Comparison of ENCODE assay signal across 2 fruit fly cellular contexts in the genomic region with DNA sequence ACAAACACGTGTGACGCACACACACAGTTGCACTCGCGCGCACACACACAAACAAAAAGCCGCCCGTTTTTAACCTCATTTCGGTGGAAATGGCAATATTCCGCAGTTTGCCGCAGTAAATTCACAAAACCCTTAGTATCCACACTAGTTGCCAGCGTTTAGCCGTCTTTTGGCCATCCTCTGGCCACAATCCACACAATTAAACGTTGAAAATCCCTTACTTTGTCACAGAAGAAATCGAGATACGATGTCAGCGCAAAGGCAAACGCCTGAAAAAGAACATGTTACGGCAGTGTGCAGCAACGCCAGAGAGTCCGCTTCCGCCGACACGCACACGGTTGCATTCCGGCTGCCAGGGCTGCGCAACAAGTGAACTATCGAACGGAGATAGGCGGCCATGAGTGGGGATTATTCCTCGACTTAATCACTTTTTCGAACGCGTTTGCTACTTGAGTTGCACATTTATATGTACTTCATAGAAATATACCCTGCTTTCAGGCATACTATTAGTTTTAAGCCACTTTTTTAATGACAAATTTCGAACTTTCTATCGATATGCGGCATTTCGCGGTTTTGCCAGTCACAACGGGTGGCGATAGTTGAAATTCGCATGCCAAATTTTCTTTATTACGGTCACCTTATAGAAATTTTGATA.
A peak's percentile ranks its signal among the peaks of the same experiment; 100 is the strongest.
TF ChIP-seq lines count a peak whose summit lies in the region.

A gene (minus strand): TSS at position 282 of the 655 bp plus-strand sequence.

TF ChIP-seq in whole organism, embryonic, 481 proteins besides CTCF, POLR2A, EP300 and RAD21 (continued from another document and continues in another):
- TF ChIP-seq rib (GFP tag; IDR thresholded peaks at IDR 0.05; lab: Robert Waterston, UW) = 0 out of 2 replicates have a peak, but pooled peaks have one; percentile 14
- peak; percentile 75 for TF ChIP-seq Aef1 (GFP tag; IDR thresholded peaks at IDR 0.05; lab: Robert Waterston, UW)
- TF ChIP-seq knrl (GFP tag; IDR thresholded peaks at IDR 0.05; lab: Robert Waterston, UW; ENCODE audit: partially characterized antibody) = peak; percentile 88
- peak; percentile 74 for TF ChIP-seq CG14441 (GFP tag; IDR thresholded peaks at IDR 0.05; lab: Robert Waterston, UW)
- peak; percentile 72 for TF ChIP-seq zen (tag; optimal IDR thresholded peaks at IDR 0.05; lab: Kevin White, UChicago)
- no peak for TF ChIP-seq Lpt (GFP tag; optimal IDR thresholded peaks at IDR 0.05; lab: Kevin White, UChicago)
- TF ChIP-seq ssp (GFP tag; IDR thresholded peaks at IDR 0.05; lab: Robert Waterston, UW) = peak; percentile 56
- TF ChIP-seq crp (GFP tag; optimal IDR thresholded peaks at IDR 0.05; lab: Kevin White, UChicago) = peak in 1 of 2 experiments; percentile 46
- TF ChIP-seq CG7987 (GFP tag; optimal IDR thresholded peaks at IDR 0.05; lab: Kevin White, UChicago) = peak; percentile 92
- no peak for TF ChIP-seq CG3838 (GFP tag; optimal IDR thresholded peaks at IDR 0.05; lab: Kevin White, UChicago)
- peak; percentile 80 for TF ChIP-seq CG30403 (GFP tag; optimal IDR thresholded peaks at IDR 0.05; lab: Kevin White, UChicago)
- TF ChIP-seq CG14965 (GFP tag; optimal IDR thresholded peaks at IDR 0.05; lab: Kevin White, UChicago; ENCODE audit: borderline replicate concordance) = peak; percentile 55
- no peak for TF ChIP-seq ab (GFP tag; optimal IDR thresholded peaks at IDR 0.05; lab: Kevin White, UChicago)
- peak; percentile 36 for TF ChIP-seq CG10462 (GFP tag; optimal IDR thresholded peaks at IDR 0.05; lab: Kevin White, UChicago)
- TF ChIP-seq CG12236 (GFP tag; optimal IDR thresholded peaks at IDR 0.05; lab: Kevin White, UChicago) = peak; percentile 45
- peak; percentile 98 for TF ChIP-seq bigmax (GFP tag; optimal IDR thresholded peaks at IDR 0.05; lab: Kevin White, UChicago)
- peak; percentile 88 for TF ChIP-seq CG7271 (tag; optimal IDR thresholded peaks at IDR 0.05; lab: Kevin White, UChicago)
- peak; percentile 73 for TF ChIP-seq CG7372 (GFP tag; IDR thresholded peaks at IDR 0.05; lab: Robert Waterston, UW)
- no peak; the same call in 1 of the 2 replicates for TF ChIP-seq Ravus (GFP tag; IDR thresholded peaks at IDR 0.05; lab: Robert Waterston, UW)
- peak; percentile 75 for TF ChIP-seq fu2 (GFP tag; optimal IDR thresholded peaks at IDR 0.05; lab: Kevin White, UChicago)
- TF ChIP-seq sisA (GFP tag; IDR thresholded peaks at IDR 0.05; lab: Robert Waterston, UW) = peak; percentile 65
- peak; percentile 57 for TF ChIP-seq en (GFP tag; optimal IDR thresholded peaks at IDR 0.05; lab: Kevin White, UChicago)
- TF ChIP-seq CG17359 (tag; optimal IDR thresholded peaks at IDR 0.05; lab: Kevin White, UChicago) = peak; percentile 65
- no peak for TF ChIP-seq sd (tag; optimal IDR thresholded peaks at IDR 0.05; lab: Kevin White, UChicago)
- peak; percentile 57 for TF ChIP-seq CG4730 (GFP tag; IDR thresholded peaks at IDR 0.05; lab: Robert Waterston, UW)
- no peak for TF ChIP-seq Trl (optimal IDR thresholded peaks at IDR 0.05; lab: Kevin White, UChicago)
- TF ChIP-seq Trl (GFP tag; optimal IDR thresholded peaks at IDR 0.05; lab: Kevin White, UChicago) = peak; percentile 86
- TF ChIP-seq gsb (GFP tag; IDR thresholded peaks at IDR 0.05; lab: Robert Waterston, UW) = no peak; the same call in 1 of the 2 replicates
- TF ChIP-seq cas (GFP tag; IDR thresholded peaks at IDR 0.05; lab: Robert Waterston, UW) = 0 out of 2 replicates have a peak, but pooled peaks have one; percentile 18
- TF ChIP-seq CG2875 (GFP tag; optimal IDR thresholded peaks at IDR 0.05; lab: Kevin White, UChicago) = peak; percentile 84
- TF ChIP-seq Dek (tag; optimal IDR thresholded peaks at IDR 0.05; lab: Kevin White, UChicago) = peak; percentile 51
- TF ChIP-seq dysf (GFP tag; IDR thresholded peaks at IDR 0.05; lab: Robert Waterston, UW) = peak; percentile 76
- peak; percentile 70 for TF ChIP-seq CG8765 (GFP tag; IDR thresholded peaks at IDR 0.05; lab: Robert Waterston, UW)
- TF ChIP-seq Nf-YA (GFP tag; IDR thresholded peaks at IDR 0.05; lab: Robert Waterston, UW) = peak; percentile 50; the same call in 1 of the 2 replicates
- peak; percentile 86 for TF ChIP-seq CG9609 (GFP tag; optimal IDR thresholded peaks at IDR 0.05; lab: Kevin White, UChicago)
- peak; percentile 61 for TF ChIP-seq fd3F (GFP tag; optimal IDR thresholded peaks at IDR 0.05; lab: Kevin White, UChicago)
- peak; percentile 76 for TF ChIP-seq Hey (tag; optimal IDR thresholded peaks at IDR 0.05; lab: Kevin White, UChicago)
- TF ChIP-seq luna (GFP tag; optimal IDR thresholded peaks at IDR 0.05; lab: Kevin White, UChicago) = peak; percentile 69
- TF ChIP-seq chinmo (GFP tag; IDR thresholded peaks at IDR 0.05; lab: Robert Waterston, UW; ENCODE audit: partially characterized antibody) = no peak; the same call in 3 of the 4 replicates
- TF ChIP-seq Bteb2 (GFP tag; optimal IDR thresholded peaks at IDR 0.05; lab: Kevin White, UChicago) = peak; percentile 70
- TF ChIP-seq Dad (GFP tag; optimal IDR thresholded peaks at IDR 0.05; lab: Kevin White, UChicago) = peak; percentile 75
- peak; percentile 81 for TF ChIP-seq Lhr (GFP tag; optimal IDR thresholded peaks at IDR 0.05; lab: Kevin White, UChicago)
- no peak for TF ChIP-seq oc (tag; optimal IDR thresholded peaks at IDR 0.05; lab: Kevin White, UChicago)
- TF ChIP-seq shn (GFP tag; optimal IDR thresholded peaks at IDR 0.05; lab: Kevin White, UChicago) = peak; percentile 81
- peak; percentile 75 for TF ChIP-seq CG6254 (GFP tag; optimal IDR thresholded peaks at IDR 0.05; lab: Kevin White, UChicago)
- peak; percentile 94 for TF ChIP-seq MESR4 (GFP tag; optimal IDR thresholded peaks at IDR 0.05; lab: Kevin White, UChicago)
- TF ChIP-seq twi (tag; optimal IDR thresholded peaks at IDR 0.05; lab: Kevin White, UChicago) = peak; percentile 60
- peak; percentile 65; the same call in 2 of the 3 replicates for TF ChIP-seq Opbp (GFP tag; IDR thresholded peaks at IDR 0.05; lab: Robert Waterston, UW; ENCODE audit: partially characterized antibody)
- peak; percentile 58 for TF ChIP-seq unpg (GFP tag; optimal IDR thresholded peaks at IDR 0.05; lab: Kevin White, UChicago)
- peak in 1 of 3 experiments; percentile 48 for TF ChIP-seq lola (GFP tag; optimal IDR thresholded peaks at IDR 0.05; lab: Kevin White, UChicago)
- TF ChIP-seq dmrt99B (tag; optimal IDR thresholded peaks at IDR 0.05; lab: Kevin White, UChicago) = peak; percentile 51
- peak; percentile 65 for TF ChIP-seq PHDP (tag; optimal IDR thresholded peaks at IDR 0.05; lab: Kevin White, UChicago)
- TF ChIP-seq org-1 (GFP tag; optimal IDR thresholded peaks at IDR 0.05; lab: Kevin White, UChicago) = peak; percentile 74
- peak; percentile 60 for TF ChIP-seq CG10979 (tag; optimal IDR thresholded peaks at IDR 0.05; lab: Kevin White, UChicago)
- no peak for TF ChIP-seq Ada2b (GFP tag; IDR thresholded peaks at IDR 0.05; lab: Robert Waterston, UW)
- peak; percentile 91 for TF ChIP-seq NfI (GFP tag; optimal IDR thresholded peaks at IDR 0.05; lab: Kevin White, UChicago)
- peak; percentile 64 for TF ChIP-seq cwo (GFP tag; optimal IDR thresholded peaks at IDR 0.05; lab: Kevin White, UChicago)
- peak; percentile 73 for TF ChIP-seq ewg (GFP tag; optimal IDR thresholded peaks at IDR 0.05; lab: Kevin White, UChicago)
- TF ChIP-seq CG6272 (GFP tag; IDR thresholded peaks at IDR 0.05; lab: Robert Waterston, UW) = peak; percentile 68; the same call in 1 of the 2 replicates

TF ChIP-seq in whole organism, prepupa, 60 proteins besides CTCF, POLR2A, EP300 and RAD21 (continued from another document):
- TF ChIP-seq CG4318 (GFP tag; optimal IDR thresholded peaks at IDR 0.05; lab: Kevin White, UChicago) (no peak), net (GFP tag; optimal IDR thresholded peaks at IDR 0.05; lab: Kevin White, UChicago) (peak; percentile 84), fd85E (GFP tag; optimal IDR thresholded peaks at IDR 0.05; lab: Kevin White, UChicago) (peak; percentile 39), Eip93F (GFP tag; optimal IDR thresholded peaks at IDR 0.05; lab: Kevin White, UChicago) (no peak), fd59A (GFP tag; optimal IDR thresholded peaks at IDR 0.05; lab: Kevin White, UChicago) (peak; percentile 63), CG3919 (GFP tag; optimal IDR thresholded peaks at IDR 0.05; lab: Kevin White, UChicago) (peak; percentile 87), CG31627 (GFP tag; optimal IDR thresholded peaks at IDR 0.05; lab: Kevin White, UChicago) (peak; percentile 79), Ets96B (tag; optimal IDR thresholded peaks at IDR 0.05; lab: Kevin White, UChicago) (peak; percentile 21), CG6792 (GFP tag; optimal IDR thresholded peaks at IDR 0.05; lab: Kevin White, UChicago) (peak; percentile 69), esn (GFP tag; optimal IDR thresholded peaks at IDR 0.05; lab: Kevin White, UChicago) (peak; percentile 78), Ets21C (GFP tag; optimal IDR thresholded peaks at IDR 0.05; lab: Kevin White, UChicago) (peak; percentile 70), CG34406 (GFP tag; optimal IDR thresholded peaks at IDR 0.05; lab: Kevin White, UChicago) (peak; percentile 75), Hr39 (GFP tag; optimal IDR thresholded peaks at IDR 0.05; lab: Kevin White, UChicago) (peak; percentile 79), Met (GFP tag; optimal IDR thresholded peaks at IDR 0.05; lab: Kevin White, UChicago) (peak; percentile 79)
